Fruit fly (Drosophila melanogaster) whole organism, prepupa: ENCODE results near the gene Lcp65Af.

Source experiments
- CG10631 ChIP-seq: fragments of 200-800 bp; sonication (Bioruptor generic); optimal IDR thresholded peaks from 2 replicates; lab custom pipeline; 2016; ENCODE audit warnings: missing biosample characterization, missing genetic modification characterization
- CG32006 ChIP-seq: fragments of 200-800 bp; sonication (Bioruptor generic); optimal IDR thresholded peaks from 3 replicates; lab custom pipeline; 2017; ENCODE audit warnings: missing biosample characterization, mild to moderate bottlenecking, missing genetic modification characterization
- CG6792 ChIP-seq: fragments of 200-800 bp; sonication (Bioruptor generic); optimal IDR thresholded peaks from 3 replicates; lab custom pipeline; 2016; ENCODE audit warnings: missing biosample characterization, missing genetic modification characterization
- CG6808 ChIP-seq: fragments of 200-800 bp; sonication (Bioruptor generic); optimal IDR thresholded peaks from 3 replicates; lab custom pipeline; 2017; ENCODE audit warnings: missing biosample characterization, missing genetic modification characterization, mild to moderate bottlenecking, moderate library complexity, missing genetic modification reagents
- CG6854 ChIP-seq: fragments of 200-800 bp; sonication (Bioruptor generic); optimal IDR thresholded peaks from 2 replicates; lab custom pipeline; 2017; ENCODE audit warnings: missing biosample characterization, mild to moderate bottlenecking, missing genetic modification characterization
- Eip93F ChIP-seq: fragments of 200-800 bp; sonication (Bioruptor generic); optimal IDR thresholded peaks from 2 replicates; lab custom pipeline; 2016; ENCODE audit warnings: missing biosample characterization, mild to moderate bottlenecking, missing genetic modification characterization
- Gug ChIP-seq: fragments of 200-800 bp; sonication (Bioruptor generic); IDR thresholded peaks from 2 replicates; pipeline ENCODE4 v1.3.6; 2022; ENCODE audit warnings: missing biosample characterization, missing genetic modification characterization
- Hr39 ChIP-seq: fragments of 200-800 bp; sonication (Bioruptor generic); optimal IDR thresholded peaks from 2 replicates; lab custom pipeline; 2016; ENCODE audit warnings: missing biosample characterization, missing genetic modification characterization
- Smox ChIP-seq: fragments of 200-800 bp; sonication (Bioruptor generic); optimal IDR thresholded peaks from 3 replicates; lab custom pipeline; 2016; ENCODE audit warnings: missing biosample characterization, missing genetic modification characterization
- fkh ChIP-seq: fragments of 200-800 bp; sonication (Bioruptor generic); optimal IDR thresholded peaks from 3 replicates; lab custom pipeline; 2017; ENCODE audit warnings: missing biosample characterization, mild to moderate bottlenecking, missing genetic modification characterization, moderate library complexity
- svp ChIP-seq: fragments of 200-800 bp; sonication (Bioruptor generic); peaks from one replicate; lab custom pipeline; 2016; ENCODE audit warnings: missing biosample characterization, missing genetic modification characterization

- TF ChIP-seq svp (GFP tag; lab: Kevin White, UChicago) (peak; percentile 47), CG6808 (no peak), Gug (GFP tag; lab: Robert Waterston, UW) (no peak), fkh (GFP tag; lab: Kevin White, UChicago) (no peak), CG6792 (GFP tag; lab: Kevin White, UChicago) (no peak), Smox (no peak), Hr39 (no peak), CG6854 (no peak), CG32006 (GFP tag; lab: Kevin White, UChicago) (no peak), CG10631 (GFP tag; lab: Kevin White, UChicago) (no peak), Eip93F (GFP tag; lab: Kevin White, UChicago) (no peak)
These were observed 23.3 kb upstream of the Lcp65Af start for dm6 chr3L:6159863-6160262.
